Fruit fly (Drosophila melanogaster) whole organism, embryonic: ENCODE measurements around the gene Mst89B.

Experiments used
- Ada2b ChIP-seq: fragments of 200-800 bp; sonication (Bioruptor generic); IDR thresholded peaks from 2 replicates; pipeline ENCODE4 v1.3.6; 2022; ENCODE audit warnings: missing biosample characterization, missing genetic modification characterization
- BEAF-32 ChIP-seq: fragments of 200-800 bp; sonication (Bioruptor generic); optimal IDR thresholded peaks from 3 replicates; lab custom pipeline; 2017; ENCODE audit warnings: missing biosample characterization, missing genetic modification characterization, mild to moderate bottlenecking, moderate library complexity, missing genetic modification reagents
- CG10565 ChIP-seq: fragments of 200-800 bp; sonication (Bioruptor generic); optimal IDR thresholded peaks from 3 replicates; lab custom pipeline; 2016; ENCODE audit warnings: missing biosample characterization, mild to moderate bottlenecking, missing genetic modification characterization
- CG10654 ChIP-seq: fragments of 200-800 bp; sonication (Bioruptor generic); optimal IDR thresholded peaks from 2 replicates; lab custom pipeline; 2016; ENCODE audit warnings: missing biosample characterization, missing genetic modification characterization
- CG11504 ChIP-seq: fragments of 200-800 bp; sonication (Bioruptor generic); optimal IDR thresholded peaks from 3 replicates; lab custom pipeline; 2019; ENCODE audit warnings: missing biosample characterization, mild to moderate bottlenecking, missing genetic modification characterization, moderate library complexity
- CG12236 ChIP-seq: fragments of 200-800 bp; sonication (Bioruptor generic); optimal IDR thresholded peaks from 2 replicates; lab custom pipeline; 2016; ENCODE audit warnings: missing biosample characterization, missing genetic modification characterization
- CG12391 ChIP-seq: fragments of 200-800 bp; sonication (Bioruptor generic); optimal IDR thresholded peaks from 3 replicates; lab custom pipeline; 2018; ENCODE audit warnings: missing biosample characterization, mild to moderate bottlenecking, missing genetic modification characterization, moderate library complexity
- CG12769 ChIP-seq: fragments of 200-800 bp; sonication (Bioruptor generic); optimal IDR thresholded peaks from 2 replicates; lab custom pipeline; 2019; ENCODE audit warnings: missing biosample characterization, mild to moderate bottlenecking, missing genetic modification characterization, moderate library complexity
- CG16779 ChIP-seq: fragments of 200-800 bp; sonication (Bioruptor generic); IDR thresholded peaks from 2 replicates; pipeline ENCODE4 v1.3.6; 2022; ENCODE audit warnings: missing biosample characterization, missing genetic modification characterization
- CG17361 ChIP-seq: fragments of 200-800 bp; sonication (Bioruptor generic); IDR thresholded peaks from 3 replicates; pipeline ENCODE4 v1.3.6; 2022; ENCODE audit warnings: missing biosample characterization, missing genetic modification characterization
- CG31441 ChIP-seq: fragments of 200-800 bp; sonication (Bioruptor generic); IDR thresholded peaks from 2 replicates; pipeline ENCODE4 v1.3.6; 2022; ENCODE audit warnings: missing biosample characterization, missing genetic modification characterization
- CG4282 ChIP-seq: fragments of 200-800 bp; sonication (Bioruptor generic); optimal IDR thresholded peaks from 2 replicates; lab custom pipeline; 2016; ENCODE audit warnings: missing biosample characterization, missing genetic modification characterization
- CG4328 ChIP-seq: fragments of 200-800 bp; sonication (Bioruptor generic); optimal IDR thresholded peaks from 3 replicates; lab custom pipeline; 2017; ENCODE audit warnings: missing biosample characterization, missing genetic modification reagents, missing genetic modification characterization
- CG4854 ChIP-seq: fragments of 200-800 bp; sonication (Bioruptor generic); optimal IDR thresholded peaks from 2 replicates; lab custom pipeline; 2016; ENCODE audit warnings: missing biosample characterization, missing genetic modification characterization, inconsistent platforms
- CG6765 ChIP-seq: fragments of 200-800 bp; sonication (Bioruptor generic); optimal IDR thresholded peaks from 3 replicates; lab custom pipeline; 2017; ENCODE audit warnings: missing biosample characterization, mild to moderate bottlenecking, missing genetic modification characterization
- CG7556 ChIP-seq: fragments of 200-800 bp; sonication (Bioruptor generic); optimal IDR thresholded peaks from 2 replicates; lab custom pipeline; 2017; ENCODE audit warnings: missing biosample characterization, mild to moderate bottlenecking, missing genetic modification characterization
- CG7839 ChIP-seq: fragments of 200-800 bp; sonication (Bioruptor generic); optimal IDR thresholded peaks from 3 replicates; lab custom pipeline; 2018; ENCODE audit warnings: missing biosample characterization, mild to moderate bottlenecking, missing genetic modification characterization, moderate library complexity
- CG8290 ChIP-seq, 3 experiments: fragments of 200-800 bp; sonication (Bioruptor generic); optimal IDR thresholded peaks; 2 replicates each; lab custom pipeline; 2016 to 2019; ENCODE audit warnings: missing biosample characterization in 3 of 3, missing genetic modification characterization in 3 of 3, mild to moderate bottlenecking in 2 of 3, moderate library complexity in 1 of 3
- Hmx ChIP-seq: fragments of 200-800 bp; sonication (Bioruptor generic); optimal IDR thresholded peaks from 2 replicates; lab custom pipeline; 2016; ENCODE audit warnings: missing biosample characterization, missing genetic modification characterization
- Hr78 ChIP-seq, 2 experiments: fragments of 200-800 bp in 1 of 2; fragments of >200 bp in 1 of 2; sonication (Bioruptor generic) in 1 of 2; optimal IDR thresholded peaks; 2 replicates each; lab custom pipeline; 2017 to 2019; ENCODE audit warnings: missing biosample characterization in 2 of 2, missing genetic modification characterization in 2 of 2, mild to moderate bottlenecking in 1 of 2, moderate library complexity in 1 of 2
- Nf-YB ChIP-seq: fragments of 200-800 bp; sonication (Bioruptor generic); optimal IDR thresholded peaks from 3 replicates; lab custom pipeline; 2019; ENCODE audit warnings: missing biosample characterization, mild to moderate bottlenecking, missing genetic modification characterization, moderate library complexity
- NfI ChIP-seq: fragments of 200-800 bp; sonication (Bioruptor generic); optimal IDR thresholded peaks from 3 replicates; lab custom pipeline; 2018; ENCODE audit warnings: missing biosample characterization, mild to moderate bottlenecking, missing genetic modification characterization, moderate library complexity
- Oli ChIP-seq: fragments of 200-800 bp; sonication (Bioruptor generic); optimal IDR thresholded peaks from 2 replicates; lab custom pipeline; 2018; ENCODE audit warnings: missing biosample characterization, mild to moderate bottlenecking, missing genetic modification characterization, moderate library complexity
- Sox100B ChIP-seq: fragments of 200-800 bp; sonication (Bioruptor generic); optimal IDR thresholded peaks from 3 replicates; lab custom pipeline; 2018; ENCODE audit warnings: missing biosample characterization, mild to moderate bottlenecking, missing genetic modification characterization
- Sry-β ChIP-seq: fragments of 200-800 bp; sonication (Bioruptor generic); optimal IDR thresholded peaks from 2 replicates; lab custom pipeline; 2018; ENCODE audit warnings: missing biosample characterization, mild to moderate bottlenecking, missing genetic modification characterization, moderate library complexity
- Ssrp ChIP-seq: fragments of 200-800 bp; sonication (Bioruptor generic); optimal IDR thresholded peaks from 2 replicates; lab custom pipeline; 2018; ENCODE audit warnings: missing biosample characterization, mild to moderate bottlenecking, missing genetic modification characterization, moderate library complexity
- Stat92E ChIP-seq, 3 experiments: fragments of >200 bp in 2 of 3; fragments of 200-800 bp in 1 of 3; sonication (Bioruptor generic) in 1 of 3; optimal IDR thresholded peaks; 2 replicates each; lab custom pipeline; 2017 to 2019; ENCODE audit warnings: missing biosample characterization in 3 of 3, missing genetic modification characterization in 3 of 3, mild to moderate bottlenecking in 1 of 3, moderate library complexity in 1 of 3
- Xrp1 ChIP-seq: fragments of 200-800 bp; sonication (Bioruptor generic); IDR thresholded peaks from 2 replicates; pipeline ENCODE4 v1.3.6; 2022; ENCODE audit warnings: missing biosample characterization, missing genetic modification characterization
- bsh ChIP-seq, 2 experiments: fragments of 200-800 bp; sonication (Bioruptor generic); optimal IDR thresholded peaks; 2 replicates each; lab custom pipeline; 2017 to 2018; ENCODE audit warnings: mild to moderate bottlenecking in 2 of 2, missing biosample characterization in 2 of 2, missing genetic modification characterization in 2 of 2, moderate library complexity in 1 of 2
- chinmo ChIP-seq: fragments of 200-800 bp; sonication (Bioruptor generic); IDR thresholded peaks from 4 replicates; pipeline ENCODE4 v1.3.6; 2022; ENCODE audit warnings: missing biosample characterization, missing genetic modification characterization; ENCODE audit not compliant: partially characterized antibody
- disco-r ChIP-seq: fragments of 200-800 bp; sonication (Bioruptor generic); optimal IDR thresholded peaks from 2 replicates; lab custom pipeline; 2016; ENCODE audit warnings: missing biosample characterization, missing genetic modification characterization
- dmrt11E ChIP-seq: fragments of 200-800 bp; sonication (Bioruptor generic); optimal IDR thresholded peaks from 3 replicates; lab custom pipeline; 2018; ENCODE audit warnings: missing biosample characterization, mild to moderate bottlenecking, missing genetic modification characterization, moderate library complexity
- dmrt99B ChIP-seq: fragments of 200-800 bp; sonication (Bioruptor generic); optimal IDR thresholded peaks from 2 replicates; lab custom pipeline; 2018; ENCODE audit warnings: missing biosample characterization, mild to moderate bottlenecking, missing genetic modification characterization, moderate library complexity
- ems ChIP-seq: fragments of 200-800 bp; sonication (Bioruptor generic); optimal IDR thresholded peaks from 3 replicates; lab custom pipeline; 2016; ENCODE audit warnings: missing biosample characterization, missing genetic modification characterization
- en ChIP-seq: fragments of 200-800 bp; sonication (Bioruptor generic); optimal IDR thresholded peaks from 2 replicates; lab custom pipeline; 2016; ENCODE audit warnings: missing biosample characterization, missing genetic modification characterization
- eyg ChIP-seq: fragments of 200-800 bp; sonication (Bioruptor generic); optimal IDR thresholded peaks from 3 replicates; lab custom pipeline; 2016; ENCODE audit warnings: missing biosample characterization, missing genetic modification characterization
- ftz-f1 ChIP-seq: fragments of 200-800 bp; sonication (Bioruptor generic); optimal IDR thresholded peaks from 2 replicates; lab custom pipeline; 2016; ENCODE audit warnings: missing biosample characterization, missing genetic modification characterization
- fu2 ChIP-seq: fragments of 200-800 bp; sonication (Bioruptor generic); optimal IDR thresholded peaks from 2 replicates; lab custom pipeline; 2016; ENCODE audit warnings: missing biosample characterization, missing genetic modification characterization
- gem ChIP-seq: fragments of 200-800 bp; sonication (Bioruptor generic); optimal IDR thresholded peaks from 2 replicates; lab custom pipeline; 2019; ENCODE audit warnings: missing biosample characterization, mild to moderate bottlenecking, missing genetic modification characterization, moderate library complexity
- ham ChIP-seq: fragments of 200-800 bp; sonication (Bioruptor generic); IDR thresholded peaks from 2 replicates; pipeline ENCODE4 v1.3.6; 2022; ENCODE audit warnings: missing biosample characterization, missing genetic modification characterization
- kah ChIP-seq: fragments of 200-800 bp; sonication (Bioruptor generic); optimal IDR thresholded peaks from 2 replicates; lab custom pipeline; 2018; ENCODE audit warnings: missing biosample characterization, mild to moderate bottlenecking, missing genetic modification characterization
- lbe ChIP-seq: fragments of 200-800 bp; sonication (Bioruptor generic); optimal IDR thresholded peaks from 2 replicates; lab custom pipeline; 2016; ENCODE audit warnings: missing biosample characterization, mild to moderate bottlenecking, missing genetic modification characterization
- lola ChIP-seq, 3 experiments: fragments of >200 bp in 2 of 3; fragments of 200-800 bp in 1 of 3; sonication (Bioruptor generic) in 1 of 3; optimal IDR thresholded peaks; 2 replicates each; lab custom pipeline; 2017 to 2019; ENCODE audit warnings: missing biosample characterization in 3 of 3, missing genetic modification characterization in 3 of 3, mild to moderate bottlenecking in 1 of 3, moderate library complexity in 1 of 3
- pfk ChIP-seq: fragments of 200-800 bp; sonication (Bioruptor generic); optimal IDR thresholded peaks from 2 replicates; lab custom pipeline; 2018; ENCODE audit warnings: missing biosample characterization, mild to moderate bottlenecking, missing genetic modification characterization, moderate library complexity
- tio ChIP-seq: fragments of 200-800 bp; sonication (Bioruptor generic); optimal IDR thresholded peaks from 2 replicates; lab custom pipeline; 2017; ENCODE audit warnings: missing biosample characterization, missing genetic modification characterization, inconsistent platforms
- ttk ChIP-seq: fragments of 200-800 bp; sonication (Bioruptor generic); IDR thresholded peaks from 2 replicates; pipeline ENCODE4 v2.1.2; 2022; ENCODE audit warnings: missing biosample characterization, missing genetic modification characterization
- tup ChIP-seq: fragments of 200-800 bp; sonication (Bioruptor generic); optimal IDR thresholded peaks from 2 replicates; lab custom pipeline; 2016; ENCODE audit warnings: missing biosample characterization, mild to moderate bottlenecking, missing genetic modification characterization, moderate library complexity

Gene Mst89B

DNA sequence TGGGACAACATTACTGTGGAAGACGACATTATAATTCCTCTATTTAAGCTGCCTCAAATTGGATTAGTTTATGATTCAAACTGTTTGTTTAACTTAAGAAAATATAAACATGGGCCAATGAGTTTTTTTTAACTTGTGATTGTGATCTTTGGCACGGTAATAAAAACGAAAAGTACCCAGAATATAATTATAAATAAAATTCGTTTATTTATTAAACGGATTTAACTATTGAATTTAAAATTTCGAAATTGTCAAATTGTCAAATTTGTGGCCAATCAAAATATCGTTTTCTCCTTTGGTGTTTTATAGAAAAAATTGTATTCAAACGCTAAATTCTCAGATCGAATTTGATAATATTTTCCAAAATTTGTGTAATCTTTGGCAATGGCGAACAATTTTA is at the start of gene Mst89B:
Gene Mst89B (plus strand): TSS at position 301 of the 400 bp plus-strand sequence.
- no peak for TF ChIP-seq Sry-β (GFP tag; lab: Kevin White, UChicago)
- no peak for TF ChIP-seq chinmo
- no peak for TF ChIP-seq tup
- TF ChIP-seq NfI (GFP tag; lab: Kevin White, UChicago) = no peak
- TF ChIP-seq Stat92E (GFP tag; optimal IDR thresholded peaks at IDR 0.05; lab: Kevin White, UChicago) = no peak
- no peak for TF ChIP-seq Xrp1 (GFP tag; lab: Robert Waterston, UW)
- TF ChIP-seq ham (GFP tag; lab: Robert Waterston, UW) = no peak
- TF ChIP-seq CG10565 (GFP tag; lab: Kevin White, UChicago) = no peak
- TF ChIP-seq dmrt11E (tag; lab: Kevin White, UChicago) = no peak
- no peak for TF ChIP-seq lola (GFP tag; optimal IDR thresholded peaks at IDR 0.05; lab: Kevin White, UChicago)
- TF ChIP-seq tio (GFP tag; lab: Kevin White, UChicago) = no peak
- no peak for TF ChIP-seq ems (GFP tag; lab: Kevin White, UChicago)
- TF ChIP-seq disco-r = no peak
- no peak for TF ChIP-seq Nf-YB (GFP tag; lab: Kevin White, UChicago)
- no peak for TF ChIP-seq CG12769 (tag; lab: Kevin White, UChicago)
- TF ChIP-seq BEAF-32 (GFP tag; lab: Kevin White, UChicago) = no peak
- no peak for TF ChIP-seq pfk
- TF ChIP-seq, all 482 proteins: peak for 0

DNA sequence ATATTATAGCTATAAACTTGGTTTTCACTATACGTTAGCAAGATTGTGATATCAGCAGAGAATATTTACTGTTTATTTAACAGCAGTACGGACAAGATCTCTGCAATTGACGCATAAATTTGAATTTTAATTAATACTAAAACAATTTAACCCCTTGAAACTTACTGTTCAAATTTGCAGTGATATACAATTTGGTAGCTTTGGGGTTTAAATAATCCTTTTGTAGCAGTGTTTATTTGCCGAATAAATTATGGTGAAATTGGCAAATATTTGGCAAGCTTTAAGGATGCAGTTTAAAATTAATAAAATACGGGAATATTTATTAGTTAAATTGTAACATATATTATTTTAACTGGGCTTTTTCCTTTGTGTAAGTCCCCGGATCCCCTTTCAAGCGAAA is 49.4 kb upstream of the Mst89B start:
- no peak for TF ChIP-seq CG12236 (GFP tag; lab: Kevin White, UChicago)
- 0 out of 2 replicates have a peak, but pooled peaks have one; percentile 16 for TF ChIP-seq CG31441
- TF ChIP-seq CG8290 (GFP tag; optimal IDR thresholded peaks at IDR 0.05; lab: Kevin White, UChicago) = no peak
- no peak for TF ChIP-seq CG8290 (tag; optimal IDR thresholded peaks at IDR 0.05; lab: Kevin White, UChicago)
- TF ChIP-seq Ssrp (tag; lab: Kevin White, UChicago) = peak; percentile 10
- TF ChIP-seq CG12391 = peak; percentile 7
- peak; percentile 0 for TF ChIP-seq CG7556 (GFP tag; lab: Kevin White, UChicago)
- no peak for TF ChIP-seq eyg (GFP tag; lab: Kevin White, UChicago)
- TF ChIP-seq CG4328 = no peak
- 0 out of 3 replicates have a peak, but pooled peaks have one; percentile 20 for TF ChIP-seq CG17361
- no peak for TF ChIP-seq Ada2b (GFP tag; lab: Robert Waterston, UW)
- peak; percentile 8 for TF ChIP-seq Sox100B (GFP tag; lab: Kevin White, UChicago)
- TF ChIP-seq CG4854 = no peak
- peak; percentile 16 for TF ChIP-seq dmrt99B
- no peak for TF ChIP-seq CG6765
- TF ChIP-seq CG4282 = no peak
- TF ChIP-seq Oli (tag; lab: Kevin White, UChicago) = peak; percentile 6
- peak; percentile 7 for TF ChIP-seq CG11504
- TF ChIP-seq CG7839 (tag; lab: Kevin White, UChicago) = peak; percentile 2
- peak; percentile 18 for TF ChIP-seq gem

DNA sequence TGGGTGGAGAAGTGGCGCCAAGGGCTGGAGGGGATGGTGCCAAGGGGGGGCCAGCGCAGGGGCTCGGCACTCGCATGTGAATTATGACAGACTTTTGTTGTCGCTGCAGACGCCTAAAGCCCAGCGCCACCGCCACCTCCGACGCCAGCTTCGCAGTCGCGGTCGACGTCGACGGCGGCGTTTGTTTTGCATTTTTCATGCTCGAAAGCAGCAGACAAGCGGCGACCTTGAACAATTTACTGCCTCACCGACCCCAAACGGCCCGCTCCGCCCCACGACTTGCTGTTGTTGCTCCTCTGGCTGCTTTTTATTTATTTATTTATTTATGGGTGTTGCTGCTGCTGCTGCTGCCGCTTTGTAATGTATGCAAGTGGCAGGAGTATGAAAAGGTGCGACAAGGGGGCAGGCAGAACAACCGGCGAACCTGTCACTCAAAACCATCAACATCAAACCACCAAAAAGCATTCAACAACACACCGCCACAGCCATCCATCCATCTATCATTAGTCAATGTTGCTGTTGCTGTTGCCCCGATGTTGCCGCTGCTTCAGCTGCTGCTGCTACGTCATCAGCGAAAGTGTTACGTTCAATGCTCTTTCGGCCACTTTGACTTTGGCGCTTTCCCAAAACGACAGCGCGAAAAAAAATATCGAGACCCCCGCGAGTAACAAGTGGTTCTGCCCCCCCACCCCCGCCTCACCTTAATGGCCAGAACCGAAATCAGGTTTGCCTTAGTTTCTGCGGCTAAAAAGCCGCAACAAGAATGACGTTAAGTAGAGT is 48.4 kb upstream of the Mst89B start:
- TF ChIP-seq bsh (GFP tag; optimal IDR thresholded peaks at IDR 0.05; lab: Kevin White, UChicago) (no peak), CG10654 (GFP tag; lab: Kevin White, UChicago) (no peak), en (no peak), kah (GFP tag; lab: Kevin White, UChicago) (peak; percentile 39), ttk (GFP tag; lab: Robert Waterston, UW) (0 out of 2 replicates have a peak, but pooled peaks have one; percentile 0), lbe (GFP tag; lab: Kevin White, UChicago) (no peak), Hr78 (GFP tag; optimal IDR thresholded peaks at IDR 0.05; lab: Kevin White, UChicago) (no peak), Hmx (GFP tag; lab: Kevin White, UChicago) (no peak), CG16779 (GFP tag; lab: Robert Waterston, UW) (0 out of 2 replicates have a peak, but pooled peaks have one; percentile 11), fu2 (no peak), CG11504 (no peak), ftz-f1 (GFP tag; lab: Kevin White, UChicago) (peak; percentile 62)
